Worm (Caenorhabditis elegans) whole organism, midembryonic: ENCODE measurements around the gene exc-9.

Source experiments
- cog-1 ChIP-seq: sonication (generic microtip); optimal IDR thresholded peaks from 2 replicates; lab custom pipeline; 2016; ENCODE audit warnings: missing genetic modification characterization, missing compliant biosample characterization
- flt-1 ChIP-seq: fragments of 200-800 bp; sonication (Bioruptor generic); IDR thresholded peaks from 2 replicates; pipeline ENCODE4 v1.3.6; 2022; ENCODE audit warnings: missing genetic modification characterization, missing compliant biosample characterization
- klf-2 ChIP-seq: fragments of 200-800 bp; sonication (Bioruptor generic); conservative IDR thresholded peaks from 2 replicates; pipeline ENCODE4 v1.3.6; 2022; ENCODE audit warnings: missing genetic modification reagents, missing genetic modification characterization, missing compliant biosample characterization
- med-1 ChIP-seq: sonication (generic microtip); optimal IDR thresholded peaks from 2 replicates; lab custom pipeline; 2017; ENCODE audit warnings: missing genetic modification characterization, mild to moderate bottlenecking, missing compliant biosample characterization, antibody characterized with exemption, missing genetic modification reagents; ENCODE audit not compliant: insufficient read depth
- ref-1 ChIP-seq: fragments of 200-800 bp; sonication (Bioruptor generic); conservative IDR thresholded peaks from 2 replicates; pipeline ENCODE4 v1.3.6; 2022; ENCODE audit warnings: missing genetic modification reagents, missing genetic modification characterization, missing compliant biosample characterization
- tab-1 ChIP-seq: fragments of 200-800 bp; sonication (Bioruptor generic); IDR thresholded peaks from 2 replicates; pipeline ENCODE4 v1.3.6; 2022; ENCODE audit warnings: missing genetic modification characterization, missing compliant biosample characterization
- ztf-29 ChIP-seq: fragments of 200-800 bp; sonication (Bioruptor generic); IDR thresholded peaks from 2 replicates; pipeline ENCODE4 v1.3.6; 2022; ENCODE audit warnings: missing genetic modification reagents, missing genetic modification characterization, missing compliant biosample characterization

DNA sequence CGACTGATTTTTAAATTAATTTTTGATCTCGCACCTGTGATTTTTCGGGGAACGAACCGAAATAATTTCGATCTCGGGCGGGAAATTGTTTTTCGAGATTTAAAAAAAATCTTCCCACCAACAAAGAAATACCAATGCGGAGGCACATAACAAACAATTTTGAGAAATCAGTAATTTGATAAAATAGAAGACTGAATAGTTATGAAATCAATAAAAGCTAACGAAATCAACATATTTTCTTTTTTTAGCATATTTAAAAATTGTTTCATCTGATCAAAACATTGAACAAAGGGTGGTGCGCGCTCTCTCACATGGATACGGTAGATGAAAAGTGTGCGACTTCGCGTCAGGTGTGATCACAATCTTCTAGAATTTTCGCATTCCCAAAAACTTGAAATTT is 17.3 kb upstream of the exc-9 start:
- no peak for TF ChIP-seq tab-1 (GFP tag; lab: Robert Waterston, UW)
- no peak for TF ChIP-seq flt-1 (GFP tag; lab: Robert Waterston, UW)
- no peak for TF ChIP-seq cog-1 (tag; lab: Kevin White, UChicago)
- TF ChIP-seq ztf-29 (GFP tag; lab: Robert Waterston, UW), result no peak
- TF ChIP-seq klf-2 (GFP tag; lab: Robert Waterston, UW), result no peak
- TF ChIP-seq ref-1 (GFP tag; lab: Robert Waterston, UW), result no peak
- no peak for TF ChIP-seq med-1
